Fruit fly (Drosophila melanogaster) S2 (cell line): ENCODE data around the gene CG14459.

Experiments
- CG8478 ChIP-seq: fragments of >200 bp; optimal IDR thresholded peaks from 2 replicates; lab custom pipeline; 2018
- CTCF ChIP-seq, 2 experiments: fragments of >200 bp; optimal IDR thresholded peaks; 2 replicates each; lab custom pipeline; 2018

CG14459 gene

dm6 chr3L:22637866-22638534, at the start of gene CG14459:
Gene CG14459, minus strand, starts transcription at chr3L:22637916.
- TF ChIP-seq CG8478 (lab: Kevin White, UChicago) (no peak), CTCF (optimal IDR thresholded peaks at IDR 0.05; lab: Kevin White, UChicago) (no peak)

dm6 chr3L:22686987-22687386, 49.3 kb upstream of the CG14459 start, which contains the start of the genes CG14455 and CG14456:
Gene CG14455, minus strand, starts transcription at chr3L:22687087.
Gene CG14456, plus strand, starts transcription at chr3L:22687222.
- TF ChIP-seq CTCF (optimal IDR thresholded peaks at IDR 0.05; lab: Kevin White, UChicago) = no peak
- no peak for TF ChIP-seq CG8478 (lab: Kevin White, UChicago)

DNA sequence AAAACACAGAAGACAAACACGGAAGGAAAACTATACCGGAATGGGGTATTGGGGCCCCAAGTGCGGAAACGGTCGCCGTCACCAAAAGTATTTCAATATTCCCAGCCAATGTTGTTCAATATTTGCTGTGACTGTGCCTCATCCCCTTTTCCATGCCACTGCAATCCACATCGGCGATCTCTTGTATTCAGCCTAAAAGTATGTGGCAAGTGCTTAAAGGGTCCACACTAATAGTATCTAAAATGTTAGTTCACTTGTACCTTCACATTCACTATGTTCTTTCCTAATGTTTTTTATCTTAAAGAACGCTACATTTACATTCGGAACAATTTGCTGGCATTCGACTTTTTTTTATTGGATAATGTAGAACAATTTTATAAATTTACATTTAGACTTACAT, 43.2 kb upstream of the CG14459 start:
- TF ChIP-seq CG8478 (lab: Kevin White, UChicago) = no peak
- peak in 1 of 2 experiments; percentile 8 for TF ChIP-seq CTCF (optimal IDR thresholded peaks at IDR 0.05; lab: Kevin White, UChicago)

DNA sequence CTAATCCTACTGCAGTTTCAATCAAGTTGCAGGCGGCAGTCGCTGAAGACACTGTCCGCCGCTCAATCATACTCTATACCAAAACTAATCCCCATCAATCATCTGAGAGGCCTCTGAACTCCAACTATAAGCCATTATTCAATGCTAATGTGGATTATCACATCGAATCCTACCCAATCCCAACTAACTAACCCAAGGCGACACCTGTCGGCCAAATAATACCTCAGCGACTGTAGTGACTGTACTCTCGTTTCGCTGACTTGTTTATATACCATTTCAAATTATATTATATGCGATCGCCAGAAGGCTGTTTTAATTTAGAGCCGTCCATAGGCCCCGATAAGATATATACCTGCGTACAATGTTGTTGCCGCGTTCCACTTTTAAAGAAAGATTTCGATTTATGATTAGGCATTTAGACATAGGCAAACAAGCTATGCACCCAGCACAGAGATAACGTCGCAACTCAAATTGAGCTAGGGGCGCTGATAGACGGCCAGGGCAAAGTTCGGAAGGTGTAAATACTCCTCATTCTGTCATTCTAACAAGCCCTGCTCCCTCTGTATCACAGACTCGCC, 34.1 kb upstream of the CG14459 start:
- TF ChIP-seq CG8478 (lab: Kevin White, UChicago) (no peak), CTCF (optimal IDR thresholded peaks at IDR 0.05; lab: Kevin White, UChicago) (peak; percentile 72 to 73)

dm6 chr3L:22670174-22670573, 32.5 kb upstream of the CG14459 start:
- no peak for TF ChIP-seq CG8478 (lab: Kevin White, UChicago)
- TF ChIP-seq CTCF (optimal IDR thresholded peaks at IDR 0.05; lab: Kevin White, UChicago) = no peak

DNA sequence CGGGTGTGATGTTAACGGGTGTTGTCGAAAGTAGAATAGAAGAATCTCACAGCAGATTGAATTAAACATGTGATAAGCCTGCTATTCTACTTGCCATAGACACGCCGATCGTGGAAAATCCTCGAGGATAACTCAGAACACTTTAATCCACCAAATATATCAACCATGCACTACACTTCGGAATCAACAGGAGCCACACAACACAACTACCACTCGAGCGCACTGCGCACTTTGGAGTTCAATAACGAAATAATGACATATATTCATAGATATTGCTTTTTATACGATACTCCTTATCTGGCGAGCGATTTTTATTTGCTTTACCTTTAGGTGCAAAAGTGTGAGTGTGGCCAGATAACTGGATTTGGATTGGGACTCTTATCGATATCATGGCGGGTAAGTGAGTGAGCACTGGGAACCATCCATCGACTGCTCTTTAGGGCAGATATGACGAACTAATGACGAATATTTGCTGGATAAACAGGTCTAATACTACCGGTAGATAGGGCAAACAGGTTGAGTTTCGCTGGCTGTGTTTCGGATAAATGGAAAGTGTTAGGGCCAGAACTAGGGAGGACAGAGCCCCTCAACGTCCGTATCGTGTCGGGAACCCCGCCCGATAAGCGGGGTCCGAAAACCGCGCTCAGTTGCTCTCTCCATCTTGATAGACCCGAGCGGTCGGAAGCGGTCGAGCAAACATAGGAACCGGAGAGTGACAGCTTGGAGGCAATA, 31.7 kb upstream of the CG14459 start, which contains the start of gene Jhbp6:
Jhbp6 (plus strand) TSS at position 682 of the 732 bp plus-strand sequence.
- TF ChIP-seq CTCF (optimal IDR thresholded peaks at IDR 0.05; lab: Kevin White, UChicago) (no peak), CG8478 (lab: Kevin White, UChicago) (no peak)

DNA sequence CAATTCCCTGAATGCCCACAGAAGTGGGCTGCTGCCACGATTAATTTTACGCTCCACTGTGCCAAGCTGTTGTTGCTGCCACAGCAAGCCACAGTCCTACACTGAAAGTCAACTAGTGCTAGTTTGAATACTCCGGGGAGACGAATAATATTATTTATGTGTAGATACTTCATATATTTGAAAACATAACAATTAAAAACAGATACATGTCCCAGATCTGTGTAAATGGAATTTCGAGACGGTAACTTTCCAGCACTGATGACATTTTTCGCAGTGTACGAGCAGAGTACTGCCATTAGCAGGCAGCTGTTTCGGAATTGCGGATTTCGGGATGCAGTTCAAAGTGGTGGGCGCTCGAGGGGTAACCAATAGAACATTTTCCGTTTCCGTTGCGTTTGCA, 27.4 kb upstream of the CG14459 start:
- TF ChIP-seq CG8478 (lab: Kevin White, UChicago) = no peak
- TF ChIP-seq CTCF (optimal IDR thresholded peaks at IDR 0.05; lab: Kevin White, UChicago) = no peak

DNA sequence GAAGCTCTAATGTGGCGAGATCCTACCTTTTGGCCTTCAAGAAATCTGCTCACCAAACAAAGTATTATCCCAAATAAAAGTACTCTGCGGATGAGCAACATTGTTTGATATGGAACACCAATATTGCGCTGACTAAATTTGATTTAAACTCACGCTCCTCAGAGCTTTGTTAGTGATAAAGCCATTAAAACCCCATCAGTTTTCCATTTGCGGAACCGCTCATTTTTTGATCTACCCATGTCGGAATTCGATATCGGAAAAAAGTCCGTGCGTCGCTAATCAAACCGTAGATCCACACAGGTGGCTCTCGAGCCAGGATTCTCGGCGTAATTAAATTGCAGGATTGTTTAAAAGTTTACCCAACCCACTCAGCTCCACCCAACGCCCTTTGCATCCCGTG, 14.7 kb upstream of the CG14459 start, which contains the start of gene CG33772:
CG33772 (minus strand) TSS at position 101 of the 400 bp plus-strand sequence.
- TF ChIP-seq CG8478 (lab: Kevin White, UChicago) (no peak), CTCF (optimal IDR thresholded peaks at IDR 0.05; lab: Kevin White, UChicago) (no peak)

DNA sequence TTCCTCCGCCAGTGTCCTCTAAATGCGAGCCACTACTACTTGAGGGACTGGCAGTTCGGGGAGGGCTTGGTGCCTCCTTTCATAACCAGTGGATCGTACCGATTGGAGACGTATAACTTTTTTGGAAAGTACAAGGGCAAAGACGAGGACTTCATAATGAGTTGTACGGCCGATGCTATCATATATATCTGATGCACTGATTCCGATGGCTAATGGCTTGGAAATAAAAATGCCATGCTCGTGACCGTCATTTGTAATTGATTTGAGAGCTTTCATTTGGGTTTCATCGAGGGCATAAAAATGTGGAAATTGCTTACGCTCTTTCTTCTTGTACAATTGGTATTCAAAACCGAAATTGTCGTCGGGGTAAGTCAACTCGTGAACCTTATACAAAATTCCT, 11.4 kb upstream of the CG14459 start, which contains the start of gene CG33771:
CG33771 (plus strand) TSS at position 301 of the 400 bp plus-strand sequence.
- no peak for TF ChIP-seq CTCF (optimal IDR thresholded peaks at IDR 0.05; lab: Kevin White, UChicago)
- TF ChIP-seq CG8478 (lab: Kevin White, UChicago) = no peak

dm6 chr3L:22648372-22648771, 10.7 kb upstream of the CG14459 start, which contains the start of gene CG33770:
Gene CG33770, plus strand, starts transcription at chr3L:22648672.
- TF ChIP-seq CTCF (optimal IDR thresholded peaks at IDR 0.05; lab: Kevin White, UChicago) (no peak), CG8478 (lab: Kevin White, UChicago) (no peak)

DNA sequence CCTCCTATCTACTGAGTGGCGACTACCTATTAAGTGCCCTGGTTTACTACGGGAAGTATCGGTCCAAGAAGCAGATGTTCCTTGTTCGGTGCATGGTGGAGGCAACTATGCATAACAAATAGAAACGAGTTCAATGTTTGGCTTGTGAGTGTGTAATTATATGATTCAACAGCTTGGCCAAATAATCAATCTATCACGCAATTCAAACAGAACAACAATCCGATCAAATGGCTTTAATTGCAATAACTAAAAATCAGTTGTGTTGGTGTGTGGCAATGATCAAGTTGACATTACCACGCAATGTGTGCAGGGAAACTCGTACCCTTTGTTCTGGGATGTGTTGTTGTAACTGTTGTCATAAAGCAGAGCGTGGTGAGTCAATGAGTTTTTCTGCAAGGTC, 9.9 kb upstream of the CG14459 start, which contains the start of gene CG33769:
CG33769 (plus strand) TSS at position 301 of the 400 bp plus-strand sequence.
- TF ChIP-seq CG8478 (lab: Kevin White, UChicago) = no peak
- no peak for TF ChIP-seq CTCF (optimal IDR thresholded peaks at IDR 0.05; lab: Kevin White, UChicago)

DNA sequence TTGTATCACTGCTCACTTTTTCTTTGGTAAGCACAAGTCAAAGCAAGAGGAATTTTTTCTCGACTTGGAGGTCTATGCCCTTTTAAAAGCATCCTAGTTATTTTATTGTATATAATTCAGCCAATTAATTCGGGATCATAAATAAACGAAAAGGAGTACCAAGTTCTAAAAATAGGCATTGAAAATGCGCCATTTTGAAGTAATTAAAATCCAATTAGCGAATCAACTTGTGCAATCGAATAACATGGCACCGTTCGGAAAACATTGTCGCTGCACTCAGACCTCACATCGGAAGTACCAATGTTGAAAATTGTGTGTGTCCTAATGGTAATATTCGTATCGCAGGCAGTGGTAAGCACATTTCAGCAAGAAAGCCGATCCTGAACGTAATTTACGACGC, 9.1 kb upstream of the CG14459 start, which contains the start of gene CG33768:
CG33768 (plus strand) TSS at position 301 of the 400 bp plus-strand sequence.
- TF ChIP-seq CTCF (optimal IDR thresholded peaks at IDR 0.05; lab: Kevin White, UChicago) (no peak), CG8478 (lab: Kevin White, UChicago) (no peak)

- TF ChIP-seq CG8478 (lab: Kevin White, UChicago) = no peak
- TF ChIP-seq CTCF (optimal IDR thresholded peaks at IDR 0.05; lab: Kevin White, UChicago) = no peak
Observed at dm6 chr3L:22646007-22646406, 8.3 kb upstream of the CG14459 start, which contains the start of gene CG33767. Gene CG33767, plus strand, starts transcription at chr3L:22646307.

DNA sequence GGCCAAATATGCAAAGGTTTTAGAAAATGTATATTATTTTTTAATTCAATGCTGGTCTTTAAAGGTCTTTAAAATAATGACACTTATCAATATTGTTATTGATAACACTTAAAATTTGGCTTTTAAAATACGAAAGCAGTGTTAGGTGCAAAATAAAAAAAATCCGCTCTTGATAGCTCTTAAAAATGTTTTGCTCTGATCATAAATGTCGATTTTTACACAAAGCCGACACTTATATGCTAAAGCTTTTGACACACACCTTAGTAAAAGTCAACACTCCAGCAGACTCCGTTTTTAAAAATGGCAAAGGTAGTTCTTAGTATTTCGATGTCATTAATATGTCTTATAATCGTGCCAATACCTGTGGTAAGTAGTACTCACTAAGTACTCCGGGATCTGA, 7.6 kb upstream of the CG14459 start, which contains the start of gene CG33766:
CG33766 (plus strand) TSS at position 301 of the 400 bp plus-strand sequence.
- TF ChIP-seq CG8478 (lab: Kevin White, UChicago) (no peak), CTCF (optimal IDR thresholded peaks at IDR 0.05; lab: Kevin White, UChicago) (no peak)
